Fruit fly (Drosophila melanogaster): ENCODE measurements around the gene smog.

Gene smog

DNA sequence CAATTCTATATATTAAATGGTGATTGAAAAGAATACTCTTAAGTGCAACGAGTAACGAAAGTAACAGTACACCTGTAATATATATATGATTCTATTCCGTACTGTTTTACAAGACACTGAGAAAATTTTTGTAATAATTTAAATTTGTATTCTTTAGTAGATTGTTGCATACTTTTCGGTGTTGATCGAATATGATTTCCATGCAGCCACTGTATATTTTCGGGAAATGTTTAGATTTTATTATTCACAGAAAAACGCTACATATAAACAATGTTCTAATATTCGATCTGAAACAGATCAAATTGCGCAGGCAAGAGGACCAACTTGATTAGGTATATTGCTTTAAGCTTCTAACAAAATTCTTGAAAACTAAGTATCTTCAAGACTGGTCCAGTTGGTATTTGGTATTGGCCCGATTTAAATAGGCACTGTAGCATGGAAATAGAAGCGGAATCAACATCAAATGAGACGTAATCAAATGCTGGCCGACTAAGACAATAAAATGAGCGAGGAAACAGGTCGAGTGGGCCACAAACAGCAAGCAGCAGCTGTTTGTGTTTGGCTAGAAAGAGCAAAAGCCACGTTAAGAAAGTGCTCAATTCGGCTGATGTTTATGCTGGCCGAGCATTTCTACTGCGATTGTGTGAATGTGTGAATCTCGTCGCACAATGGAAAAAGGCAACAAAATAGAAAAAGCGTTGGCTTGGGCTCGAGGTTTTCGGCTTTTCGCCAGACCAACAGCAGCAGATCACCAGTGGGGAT is 40.2 kb upstream of the smog start, which contains the start of gene CG15629:
Gene CG15629 (plus strand): TSS at position 749 of the 762 bp plus-strand sequence.
- TF ChIP-seq achi (GFP tag; optimal IDR thresholded peaks at IDR 0.05): no peak
- TF ChIP-seq CG8119 (GFP tag; IDR thresholded peaks at IDR 0.05): no peak
- TF ChIP-seq Sox15 (GFP tag; optimal IDR thresholded peaks at IDR 0.05): no peak
- TF ChIP-seq eg (GFP tag; IDR thresholded peaks at IDR 0.05): no peak
- no peak for TF ChIP-seq CG15336 (GFP tag; IDR thresholded peaks at IDR 0.05)
- TF ChIP-seq CG6163 (GFP tag; IDR thresholded peaks at IDR 0.05): no peak
- TF ChIP-seq CG32006 (GFP tag; optimal IDR thresholded peaks at IDR 0.05): no peak
- TF ChIP-seq Eip78C (GFP tag): no peak
- no peak for TF ChIP-seq fd59A (GFP tag; optimal IDR thresholded peaks at IDR 0.05)
- TF ChIP-seq CG11294 (GFP tag; IDR thresholded peaks at IDR 0.05): no peak

DNA sequence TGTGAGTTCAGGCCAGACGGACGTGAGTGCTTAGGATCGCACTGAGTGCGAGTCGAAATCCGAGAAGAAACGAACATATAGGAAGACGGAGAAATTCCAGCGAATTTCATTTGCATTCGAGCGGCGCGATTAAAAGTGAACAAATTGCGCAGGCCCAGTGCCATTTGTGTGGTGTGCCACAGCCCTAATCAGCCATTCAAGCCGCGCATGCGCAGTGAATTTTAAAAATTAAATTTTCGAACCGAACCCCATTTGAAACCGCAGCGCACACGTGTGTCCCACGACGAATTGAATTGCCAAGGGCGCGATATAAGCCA is 39.7 kb upstream of the smog start:
- TF ChIP-seq Gug (GFP tag; IDR thresholded peaks at IDR 0.05): no peak

DNA sequence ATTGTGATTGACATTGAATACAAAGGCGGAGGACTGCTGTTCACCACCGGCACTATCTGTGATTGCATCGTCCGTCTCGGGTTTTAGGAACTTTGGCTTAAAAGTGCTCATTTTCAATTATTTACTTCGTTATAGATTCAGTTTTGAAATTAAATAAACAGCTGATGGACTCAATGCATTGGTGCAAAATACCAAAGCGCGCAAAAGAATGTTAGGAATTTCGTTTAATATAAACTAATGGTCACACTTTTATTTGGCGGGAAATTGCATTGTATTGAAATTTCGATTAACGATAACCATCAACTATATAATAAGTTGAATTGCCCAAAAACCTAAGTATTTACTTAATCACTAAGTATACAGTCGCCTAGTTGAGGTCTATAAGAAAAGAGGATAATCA is 34.6 kb upstream of the smog start, which contains the start of gene CG3225:
Gene CG3225 (minus strand): TSS at position 190 of the 400 bp plus-strand sequence.
- TF ChIP-seq CG15336 (GFP tag; IDR thresholded peaks at IDR 0.05) (no peak), CG3919 (GFP tag; optimal IDR thresholded peaks at IDR 0.05) (no peak), CG16779 (tag; optimal IDR thresholded peaks at IDR 0.05) (no peak), eg (GFP tag; IDR thresholded peaks at IDR 0.05) (no peak), Lpt (GFP tag; optimal IDR thresholded peaks at IDR 0.05) (no peak), fkh (GFP tag; optimal IDR thresholded peaks at IDR 0.05) (peak; percentile 68)

DNA sequence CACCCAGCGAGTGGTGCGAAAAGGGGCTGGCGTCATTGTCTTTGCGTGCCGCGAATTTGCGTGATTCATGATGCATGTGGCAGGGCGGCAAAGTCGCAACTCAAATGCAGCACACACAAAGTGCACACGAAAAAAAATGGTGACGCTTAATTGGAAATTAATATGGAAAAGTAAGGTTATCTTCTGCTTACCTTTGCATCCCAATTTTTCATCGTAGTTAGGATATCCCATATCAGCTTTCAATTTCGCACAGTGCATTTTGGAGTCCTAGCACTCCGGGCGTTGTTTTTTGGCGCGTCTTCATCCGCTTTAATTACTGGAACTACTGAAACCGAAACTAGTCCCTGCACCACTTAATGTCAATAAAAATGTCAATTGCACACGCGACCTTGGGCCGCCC is 32.7 kb upstream of the smog start:
- TF ChIP-seq CG11762 (GFP tag; optimal IDR thresholded peaks at IDR 0.05; ENCODE audit: insufficient read depth): no peak
- TF ChIP-seq CG4318 (GFP tag; optimal IDR thresholded peaks at IDR 0.05): no peak
- TF ChIP-seq dsx (GFP tag; optimal IDR thresholded peaks at IDR 0.05; ENCODE audit: poor library complexity, severe bottlenecking): no peak
- TF ChIP-seq fd85E (GFP tag; optimal IDR thresholded peaks at IDR 0.05): no peak
- TF ChIP-seq esn (GFP tag; optimal IDR thresholded peaks at IDR 0.05): no peak
- TF ChIP-seq Ets21C (GFP tag; optimal IDR thresholded peaks at IDR 0.05): no peak
- no peak for TF ChIP-seq Sox15 (GFP tag; optimal IDR thresholded peaks at IDR 0.05)
- no peak for TF ChIP-seq Hr38 (GFP tag; optimal IDR thresholded peaks at IDR 0.05)
- TF ChIP-seq fd59A (GFP tag; optimal IDR thresholded peaks at IDR 0.05): no peak
- TF ChIP-seq CG11902 (GFP tag; optimal IDR thresholded peaks at IDR 0.05): no peak
- TF ChIP-seq Eip93F (GFP tag; optimal IDR thresholded peaks at IDR 0.05): no peak
- TF ChIP-seq CG3032 (tag; optimal IDR thresholded peaks at IDR 0.05): no peak
- TF ChIP-seq Sox14 (GFP tag; optimal IDR thresholded peaks at IDR 0.05): peak; percentile 19
- TF ChIP-seq Hr39 (GFP tag; optimal IDR thresholded peaks at IDR 0.05): peak; percentile 28
- TF ChIP-seq Blimp-1 (GFP tag; optimal IDR thresholded peaks at IDR 0.05): no peak
- TF ChIP-seq CG6854 (GFP tag; optimal IDR thresholded peaks at IDR 0.05): no peak
- TF ChIP-seq Lpt (GFP tag; optimal IDR thresholded peaks at IDR 0.05): no peak
- no peak for TF ChIP-seq Met (GFP tag; optimal IDR thresholded peaks at IDR 0.05)
- TF ChIP-seq CG6792 (GFP tag; optimal IDR thresholded peaks at IDR 0.05): no peak
- peak; percentile 59 for TF ChIP-seq eg (GFP tag; IDR thresholded peaks at IDR 0.05)
- TF ChIP-seq svp (GFP tag): peak; percentile 35
- TF ChIP-seq pdm3 (GFP tag; optimal IDR thresholded peaks at IDR 0.05): no peak
- no peak for TF ChIP-seq fkh (GFP tag; optimal IDR thresholded peaks at IDR 0.05)
- TF ChIP-seq CG6808 (GFP tag; optimal IDR thresholded peaks at IDR 0.05): no peak
- peak; percentile 18 for TF ChIP-seq CG3919 (GFP tag; optimal IDR thresholded peaks at IDR 0.05)
- peak; percentile 1 for TF ChIP-seq acj6 (GFP tag; optimal IDR thresholded peaks at IDR 0.05)
- TF ChIP-seq lz (GFP tag; optimal IDR thresholded peaks at IDR 0.05): no peak
- no peak for TF ChIP-seq net (GFP tag; optimal IDR thresholded peaks at IDR 0.05)
- no peak for TF ChIP-seq CG6276 (GFP tag; optimal IDR thresholded peaks at IDR 0.05)
- peak; percentile 53; the same call in 2 of the 3 replicates for TF ChIP-seq CG6163 (GFP tag; IDR thresholded peaks at IDR 0.05)
- no peak for TF ChIP-seq CG16779 (tag; optimal IDR thresholded peaks at IDR 0.05)
- no peak for TF ChIP-seq CG15336 (GFP tag; IDR thresholded peaks at IDR 0.05)
- no peak for TF ChIP-seq salr (GFP tag; optimal IDR thresholded peaks at IDR 0.05)
- peak; percentile 40 for TF ChIP-seq CG10631 (GFP tag; optimal IDR thresholded peaks at IDR 0.05)
- TF ChIP-seq achi (GFP tag; optimal IDR thresholded peaks at IDR 0.05): no peak
- TF ChIP-seq OdsH (GFP tag; optimal IDR thresholded peaks at IDR 0.05): peak; percentile 35
- TF ChIP-seq spab (GFP tag; optimal IDR thresholded peaks at IDR 0.05): no peak
- no peak for TF ChIP-seq Ets96B (tag; optimal IDR thresholded peaks at IDR 0.05)
- TF ChIP-seq CG8119 (GFP tag; IDR thresholded peaks at IDR 0.05): no peak

Measured in whole organism, prepupa.